Worm (Caenorhabditis elegans) whole organism, mixed stage, embryonic: ENCODE data around the gene hlh-25.

Experiments used
- M03D4.4 ChIP-seq: sonication (generic microtip); optimal IDR thresholded peaks from 2 replicates; lab custom pipeline; 2017; ENCODE audit warnings: mild to moderate bottlenecking, missing genetic modification characterization, missing compliant biosample characterization
- blmp-1 ChIP-seq: fragments of 150-350 bp; optimal IDR thresholded peaks from 2 replicates; lab custom pipeline; 2014; ENCODE audit warnings: missing biosample characterization, missing genetic modification characterization
- ces-1 ChIP-seq: fragments of 150-350 bp; optimal IDR thresholded peaks from 2 replicates; lab custom pipeline; 2014; ENCODE audit warnings: missing biosample characterization, missing genetic modification reagents, missing genetic modification characterization
- elt-3 ChIP-seq: fragments of 150-350 bp; optimal IDR thresholded peaks from 2 replicates; lab custom pipeline; 2014; ENCODE audit warnings: missing biosample characterization, missing genetic modification characterization
- ham-2 ChIP-seq: fragments of 200-800 bp; sonication (Bioruptor generic); optimal IDR thresholded peaks from 2 replicates; lab custom pipeline; 2018; ENCODE audit warnings: mild to moderate bottlenecking, missing genetic modification characterization, missing compliant biosample characterization
- nhr-12 ChIP-seq: fragments of 150-350 bp; optimal IDR thresholded peaks from 2 replicates; lab custom pipeline; 2014; ENCODE audit warnings: missing biosample characterization, missing genetic modification characterization
- nhr-2 ChIP-seq: fragments of 150-350 bp; optimal IDR thresholded peaks from 2 replicates; lab custom pipeline; 2014; ENCODE audit warnings: missing biosample characterization, missing genetic modification characterization
- nhr-237 ChIP-seq: fragments of 150-350 bp; optimal IDR thresholded peaks from 2 replicates; lab custom pipeline; 2014; ENCODE audit warnings: missing biosample characterization, missing genetic modification characterization
- nhr-76 ChIP-seq: sonication (generic microtip); optimal IDR thresholded peaks from 2 replicates; lab custom pipeline; 2017; ENCODE audit warnings: missing biosample characterization, missing genetic modification characterization
- snpc-4 ChIP-seq: fragments of 150-350 bp; optimal IDR thresholded peaks from 2 replicates; lab custom pipeline; 2014; ENCODE audit warnings: missing biosample characterization, missing genetic modification characterization
- sptf-1 ChIP-seq: sonication (generic microtip); optimal IDR thresholded peaks from 2 replicates; lab custom pipeline; 2017; ENCODE audit warnings: mild to moderate bottlenecking, missing genetic modification characterization, moderate library complexity, missing compliant biosample characterization
- unc-39 ChIP-seq: fragments of 150-350 bp; optimal IDR thresholded peaks from 2 replicates; lab custom pipeline; 2014; ENCODE audit warnings: missing biosample characterization, missing genetic modification characterization
- unc-62 ChIP-seq: fragments of 150-350 bp; optimal IDR thresholded peaks from 2 replicates; lab custom pipeline; 2014; ENCODE audit warnings: missing biosample characterization, missing genetic modification reagents, missing genetic modification characterization
- ztf-11 ChIP-seq: fragments of 150-350 bp; optimal IDR thresholded peaks from 2 replicates; lab custom pipeline; 2014; ENCODE audit warnings: missing biosample characterization, missing genetic modification characterization

- TF ChIP-seq unc-39 (tag; lab: Kevin White, UChicago) (no peak), nhr-12 (no peak), ztf-11 (no peak), sptf-1 (tag; lab: Kevin White, UChicago) (no peak), elt-3 (tag; lab: Kevin White, UChicago) (no peak), snpc-4 (tag; lab: Kevin White, UChicago) (no peak), ces-1 (GFP tag; lab: Kevin White, UChicago) (no peak), blmp-1 (tag; lab: Kevin White, UChicago) (no peak), unc-62 (GFP tag; lab: Kevin White, UChicago) (no peak), nhr-76 (tag; lab: Kevin White, UChicago) (no peak), M03D4.4 (no peak), nhr-237 (tag; lab: Kevin White, UChicago) (no peak), ham-2 (GFP tag; lab: Kevin White, UChicago) (no peak), nhr-2 (tag; lab: Kevin White, UChicago) (no peak)
Measured at ce11 chrII:5541685-5542084, 6.6 kb downstream of the hlh-25 start, which contains the start of gene C17C3.24.
